Worm (Caenorhabditis elegans) whole organism, L4 larva: ENCODE data around the gene lin-2.

ENCODE experiments used
- Y75B8A.6 ChIP-seq: fragments of 200-800 bp; sonication (Bioruptor generic); IDR thresholded peaks from 2 replicates; pipeline ENCODE4 v1.3.6; 2022; ENCODE audit warnings: missing genetic modification reagents, missing genetic modification characterization, missing compliant biosample characterization
- ama-1 ChIP-seq: fragments of 150-350 bp; optimal IDR thresholded peaks from 2 replicates; lab custom pipeline; 2014; ENCODE audit warnings: inconsistent platforms, mixed read lengths
- egl-27 ChIP-seq: sonication (generic microtip); optimal IDR thresholded peaks from 3 replicates; lab custom pipeline; 2017; ENCODE audit warnings: missing biosample characterization, missing genetic modification reagents, missing genetic modification characterization
- lin-15B ChIP-seq: fragments of 150-350 bp; sonication (generic microtip); optimal IDR thresholded peaks from 3 replicates; lab custom pipeline; 2014; ENCODE audit warnings: missing biosample characterization, missing genetic modification characterization
- mdl-1 ChIP-seq, 2 experiments: fragments of 150-350 bp in 1 of 2; sonication (generic microtip) in 1 of 2; optimal IDR thresholded peaks; 2 replicates each; lab custom pipeline; 2014 to 2017; ENCODE audit warnings: missing biosample characterization in 2 of 2, missing genetic modification characterization in 2 of 2
- mdt-29 ChIP-seq: fragments of 200-800 bp; sonication (Bioruptor generic); IDR thresholded peaks from 2 replicates; pipeline ENCODE4 v1.3.6; 2022; ENCODE audit warnings: missing genetic modification reagents, missing genetic modification characterization, missing compliant biosample characterization
- mep-1 ChIP-seq: fragments of 150-350 bp; sonication (generic microtip); optimal IDR thresholded peaks from 3 replicates; lab custom pipeline; 2014; ENCODE audit warnings: missing biosample characterization, missing genetic modification characterization
- nhr-11 ChIP-seq: fragments of 150-350 bp; optimal IDR thresholded peaks from 2 replicates; lab custom pipeline; 2014; ENCODE audit warnings: missing biosample characterization, missing genetic modification characterization
- nhr-237 ChIP-seq: sonication (generic microtip); optimal IDR thresholded peaks from 2 replicates; lab custom pipeline; 2017; ENCODE audit warnings: missing biosample characterization, missing genetic modification characterization
- nhr-25 ChIP-seq: sonication (generic microtip); optimal IDR thresholded peaks from 2 replicates; lab custom pipeline; 2017; ENCODE audit warnings: missing genetic modification characterization, mild to moderate bottlenecking, missing compliant biosample characterization, antibody characterized with exemption, moderate library complexity, borderline replicate concordance; ENCODE audit not compliant: insufficient read depth
- nhr-28 ChIP-seq: fragments of 150-350 bp; optimal IDR thresholded peaks from 2 replicates; lab custom pipeline; 2014; ENCODE audit warnings: missing biosample characterization, missing genetic modification characterization
- pha-4 ChIP-seq, 2 experiments: fragments of 150-350 bp in 1 of 2; fragments of 200-800 bp in 1 of 2; sonication (Bioruptor generic) in 1 of 2; IDR thresholded peaks in 1 of 2; optimal IDR thresholded peaks in 1 of 2; 2 replicates each; pipeline versions ENCODE4 v1.3.6 to Lab custom; 2014 to 2022; ENCODE audit warnings: missing genetic modification characterization in 2 of 2, missing genetic modification reagents in 2 of 2, missing biosample characterization in 1 of 2, missing compliant biosample characterization in 1 of 2
- snpc-1.2 ChIP-seq: fragments of 200-800 bp; sonication (Bioruptor generic); IDR thresholded peaks from 2 replicates; pipeline ENCODE4 v1.3.6; 2022; ENCODE audit warnings: missing genetic modification reagents, missing genetic modification characterization, missing compliant biosample characterization

- no peak for TF ChIP-seq nhr-237
- no peak for TF ChIP-seq lin-15B (tag; lab: Kevin White, UChicago)
- no peak for TF ChIP-seq nhr-28
- TF ChIP-seq egl-27 = no peak
- TF ChIP-seq pha-4 (GFP tag; IDR thresholded peaks at IDR 0.05; lab: Robert Waterston, UW) = no peak
- no peak for TF ChIP-seq pha-4 (tag; optimal IDR thresholded peaks at IDR 0.05; lab: Kevin White, UChicago)
- no peak for TF ChIP-seq mep-1
- TF ChIP-seq snpc-1.2 (GFP tag; lab: Robert Waterston, UW) = no peak
- TF ChIP-seq Y75B8A.6 (GFP tag; lab: Robert Waterston, UW) = no peak
- no peak for TF ChIP-seq ama-1 (lab: Kevin White, UChicago)
- TF ChIP-seq nhr-11 (tag; lab: Kevin White, UChicago) = no peak
- TF ChIP-seq nhr-25 = no peak
- no peak for TF ChIP-seq mdl-1 (tag; optimal IDR thresholded peaks at IDR 0.05; lab: Kevin White, UChicago)
- no peak for TF ChIP-seq mdt-29 (GFP tag; lab: Robert Waterston, UW)
Measured at ce11 chrX:12358957-12359356, 54.9 kb downstream of the lin-2 start, which contains the start of gene nspc-14.
